Fruit fly (Drosophila melanogaster) whole organism, embryonic: ENCODE data around the gene CG13385.

Experiments used
- Bdp1 ChIP-seq: fragments of 200-800 bp; sonication (Bioruptor generic); optimal IDR thresholded peaks from 3 replicates; lab custom pipeline; 2016; ENCODE audit warnings: missing biosample characterization, missing genetic modification characterization
- Bgb ChIP-seq: fragments of 200-800 bp; sonication (Bioruptor generic); IDR thresholded peaks from 2 replicates; pipeline ENCODE4 v1.3.6; 2022; ENCODE audit warnings: missing biosample characterization, missing genetic modification characterization; ENCODE audit not compliant: partially characterized antibody
- CG10431 ChIP-seq: fragments of 200-800 bp; sonication (Bioruptor generic); optimal IDR thresholded peaks from 3 replicates; lab custom pipeline; 2018; ENCODE audit warnings: missing biosample characterization, mild to moderate bottlenecking, missing genetic modification characterization
- CG11085 ChIP-seq: fragments of 200-800 bp; sonication (Bioruptor generic); IDR thresholded peaks from 2 replicates; pipeline ENCODE4 v1.3.6; 2022; ENCODE audit warnings: missing biosample characterization, missing genetic modification characterization
- CG11504 ChIP-seq: fragments of 200-800 bp; sonication (Bioruptor generic); optimal IDR thresholded peaks from 3 replicates; lab custom pipeline; 2019; ENCODE audit warnings: missing biosample characterization, mild to moderate bottlenecking, missing genetic modification characterization, moderate library complexity
- CG11560 ChIP-seq: fragments of 200-800 bp; sonication (Bioruptor generic); IDR thresholded peaks from 3 replicates; pipeline ENCODE4 v1.3.6; 2022; ENCODE audit warnings: missing biosample characterization, missing genetic modification characterization
- CG12219 ChIP-seq: fragments of 200-800 bp; sonication (Bioruptor generic); optimal IDR thresholded peaks from 3 replicates; lab custom pipeline; 2018; ENCODE audit warnings: missing biosample characterization, mild to moderate bottlenecking, missing genetic modification characterization
- CG12659 ChIP-seq: fragments of 200-800 bp; sonication (Bioruptor generic); optimal IDR thresholded peaks from 3 replicates; lab custom pipeline; 2017; ENCODE audit warnings: mild to moderate bottlenecking, missing biosample characterization, missing genetic modification reagents, missing genetic modification characterization
- CG13296 ChIP-seq: fragments of 200-800 bp; sonication (Bioruptor generic); optimal IDR thresholded peaks from 3 replicates; lab custom pipeline; 2018; ENCODE audit warnings: missing biosample characterization, mild to moderate bottlenecking, missing genetic modification characterization
- CG17359 ChIP-seq: fragments of 200-800 bp; sonication (Bioruptor generic); optimal IDR thresholded peaks from 3 replicates; lab custom pipeline; 2018; ENCODE audit warnings: missing biosample characterization, mild to moderate bottlenecking, missing genetic modification characterization, moderate library complexity
- CG1832 ChIP-seq: fragments of 200-800 bp; sonication (Bioruptor generic); optimal IDR thresholded peaks from 2 replicates; lab custom pipeline; 2017; ENCODE audit warnings: missing biosample characterization, mild to moderate bottlenecking, missing genetic modification characterization, inconsistent platforms
- CG2678 ChIP-seq: fragments of 200-800 bp; sonication (Bioruptor generic); optimal IDR thresholded peaks from 3 replicates; lab custom pipeline; 2019; ENCODE audit warnings: missing biosample characterization, mild to moderate bottlenecking, missing genetic modification characterization, moderate library complexity
- CG3281 ChIP-seq: fragments of 200-800 bp; sonication (Bioruptor generic); optimal IDR thresholded peaks from 3 replicates; lab custom pipeline; 2017; ENCODE audit warnings: missing biosample characterization, mild to moderate bottlenecking, missing genetic modification characterization
- CG3838 ChIP-seq: fragments of 200-800 bp; sonication (Bioruptor generic); optimal IDR thresholded peaks from 3 replicates; lab custom pipeline; 2016; ENCODE audit warnings: missing biosample characterization, missing genetic modification characterization
- CG43689 ChIP-seq: fragments of 200-800 bp; sonication (Bioruptor generic); IDR thresholded peaks from 2 replicates; pipeline ENCODE4 v1.3.6; 2022; ENCODE audit warnings: missing biosample characterization, missing genetic modification characterization
- CG4854 ChIP-seq: fragments of 200-800 bp; sonication (Bioruptor generic); optimal IDR thresholded peaks from 2 replicates; lab custom pipeline; 2016; ENCODE audit warnings: missing biosample characterization, missing genetic modification characterization, inconsistent platforms
- CG5245 ChIP-seq: fragments of 200-800 bp; sonication (Bioruptor generic); optimal IDR thresholded peaks from 3 replicates; lab custom pipeline; 2016; ENCODE audit warnings: missing biosample characterization, missing genetic modification characterization
- CG7357 ChIP-seq: fragments of 200-800 bp; sonication (Bioruptor generic); IDR thresholded peaks from 3 replicates; pipeline ENCODE4 v1.3.6; 2022; ENCODE audit warnings: missing biosample characterization, missing genetic modification characterization
- CG7839 ChIP-seq: fragments of 200-800 bp; sonication (Bioruptor generic); optimal IDR thresholded peaks from 3 replicates; lab custom pipeline; 2018; ENCODE audit warnings: missing biosample characterization, mild to moderate bottlenecking, missing genetic modification characterization, moderate library complexity
- CG9609 ChIP-seq: fragments of 200-800 bp; sonication (Bioruptor generic); optimal IDR thresholded peaks from 3 replicates; lab custom pipeline; 2016; ENCODE audit warnings: missing biosample characterization, missing genetic modification characterization
- CoRest ChIP-seq: fragments of 200-800 bp; sonication (Bioruptor generic); optimal IDR thresholded peaks from 3 replicates; lab custom pipeline; 2018; ENCODE audit warnings: missing biosample characterization, mild to moderate bottlenecking, missing genetic modification characterization, moderate library complexity
- Dp ChIP-seq: fragments of 200-800 bp; sonication (Bioruptor generic); optimal IDR thresholded peaks from 2 replicates; lab custom pipeline; 2018; ENCODE audit warnings: missing biosample characterization, mild to moderate bottlenecking, missing genetic modification characterization, moderate library complexity
- Drgx ChIP-seq: fragments of 200-800 bp; sonication (Bioruptor generic); IDR thresholded peaks from 2 replicates; pipeline ENCODE4 v1.3.6; 2022; ENCODE audit warnings: missing biosample characterization, missing genetic modification characterization
- Ets65A ChIP-seq: fragments of 200-800 bp; sonication (Bioruptor generic); peaks from one replicate; lab custom pipeline; 2016; ENCODE audit warnings: missing biosample characterization, missing genetic modification characterization
- H2.0 ChIP-seq: fragments of 200-800 bp; sonication (Bioruptor generic); IDR thresholded peaks from 2 replicates; pipeline ENCODE4 v1.3.6; 2022; ENCODE audit warnings: missing biosample characterization, missing genetic modification characterization
- Hr51 ChIP-seq, 2 experiments: fragments of 200-800 bp; sonication (Bioruptor generic); optimal IDR thresholded peaks; 2 replicates in 1 of 2; 3 replicates in 1 of 2; lab custom pipeline; 2016 to 2018; ENCODE audit warnings: missing biosample characterization in 2 of 2, missing genetic modification characterization in 2 of 2, mild to moderate bottlenecking in 1 of 2, moderate library complexity in 1 of 2
- Med ChIP-seq: fragments of 200-800 bp; sonication (Bioruptor generic); peaks from one replicate; lab custom pipeline; 2016; ENCODE audit warnings: missing biosample characterization, missing genetic modification characterization, mild to moderate bottlenecking, inconsistent platforms, moderate library complexity
- Meics ChIP-seq: fragments of 200-800 bp; sonication (Bioruptor generic); optimal IDR thresholded peaks from 2 replicates; lab custom pipeline; 2017; ENCODE audit warnings: missing biosample characterization, mild to moderate bottlenecking, missing genetic modification characterization
- NFAT ChIP-seq: fragments of 200-800 bp; sonication (Bioruptor generic); IDR thresholded peaks from 2 replicates; pipeline ENCODE4 v1.3.6; 2022; ENCODE audit warnings: missing biosample characterization, missing genetic modification characterization
- Nf-YB ChIP-seq: fragments of 200-800 bp; sonication (Bioruptor generic); optimal IDR thresholded peaks from 3 replicates; lab custom pipeline; 2019; ENCODE audit warnings: missing biosample characterization, mild to moderate bottlenecking, missing genetic modification characterization, moderate library complexity
- PHDP ChIP-seq: fragments of 200-800 bp; sonication (Bioruptor generic); optimal IDR thresholded peaks from 3 replicates; lab custom pipeline; 2018; ENCODE audit warnings: missing biosample characterization, mild to moderate bottlenecking, missing genetic modification characterization, moderate library complexity
- Vsx1 ChIP-seq: fragments of 200-800 bp; sonication (Bioruptor generic); optimal IDR thresholded peaks from 2 replicates; lab custom pipeline; 2017; ENCODE audit warnings: missing biosample characterization, mild to moderate bottlenecking, missing genetic modification characterization, missing genetic modification reagents
- crol ChIP-seq: fragments of 200-800 bp; sonication (Bioruptor generic); IDR thresholded peaks from 2 replicates; pipeline ENCODE4 v1.3.6; 2022; ENCODE audit warnings: missing biosample characterization, missing genetic modification characterization
- da ChIP-seq: fragments of 200-800 bp; sonication (Bioruptor generic); optimal IDR thresholded peaks from 2 replicates; lab custom pipeline; 2016; ENCODE audit warnings: missing biosample characterization, missing genetic modification characterization
- dmrt99B ChIP-seq: fragments of 200-800 bp; sonication (Bioruptor generic); optimal IDR thresholded peaks from 2 replicates; lab custom pipeline; 2018; ENCODE audit warnings: missing biosample characterization, mild to moderate bottlenecking, missing genetic modification characterization, moderate library complexity
- ems ChIP-seq: fragments of 200-800 bp; sonication (Bioruptor generic); optimal IDR thresholded peaks from 3 replicates; lab custom pipeline; 2016; ENCODE audit warnings: missing biosample characterization, missing genetic modification characterization
- exex ChIP-seq: fragments of 200-800 bp; sonication (Bioruptor generic); optimal IDR thresholded peaks from 4 replicates; lab custom pipeline; 2018; ENCODE audit warnings: missing biosample characterization, mild to moderate bottlenecking, missing genetic modification characterization, moderate library complexity
- hb ChIP-seq: fragments of 200-800 bp; sonication (Bioruptor generic); IDR thresholded peaks from 3 replicates; pipeline ENCODE4 v1.3.6; 2022; ENCODE audit warnings: missing biosample characterization, missing genetic modification characterization; ENCODE audit not compliant: partially characterized antibody
- insv ChIP-seq, 2 experiments: fragments of 200-800 bp; sonication (Bioruptor generic); optimal IDR thresholded peaks; 3 replicates each; lab custom pipeline; 2016 to 2018; ENCODE audit warnings: missing biosample characterization in 2 of 2, missing genetic modification characterization in 2 of 2
- mirr ChIP-seq: fragments of 200-800 bp; sonication (Bioruptor generic); optimal IDR thresholded peaks from 3 replicates; lab custom pipeline; 2018; ENCODE audit warnings: missing biosample characterization, mild to moderate bottlenecking, missing genetic modification characterization
- mld ChIP-seq: fragments of 200-800 bp; sonication (Bioruptor generic); IDR thresholded peaks from 3 replicates; pipeline ENCODE4 v1.3.6; 2022; ENCODE audit warnings: missing biosample characterization, missing genetic modification characterization; ENCODE audit not compliant: partially characterized antibody
- nerfin-1 ChIP-seq: fragments of 200-800 bp; sonication (Bioruptor generic); optimal IDR thresholded peaks from 3 replicates; lab custom pipeline; 2019; ENCODE audit warnings: missing biosample characterization, mild to moderate bottlenecking, missing genetic modification characterization, moderate library complexity
- pan ChIP-seq, 4 experiments: fragments of >200 bp in 3 of 4; fragments of 200-800 bp in 1 of 4; sonication (Bioruptor generic) in 1 of 4; optimal IDR thresholded peaks in 3 of 4; IDR thresholded peaks in 1 of 4; 2 replicates each; pipeline versions ENCODE4 v1.3.6 to Lab custom; 2017 to 2022; ENCODE audit warnings: missing biosample characterization in 2 of 4, missing genetic modification characterization in 2 of 4, mixed read lengths in 1 of 4
- phol ChIP-seq: fragments of 200-800 bp; sonication (Bioruptor generic); optimal IDR thresholded peaks from 3 replicates; lab custom pipeline; 2018; ENCODE audit warnings: missing biosample characterization, mild to moderate bottlenecking, missing genetic modification characterization, moderate library complexity
- pnt ChIP-seq: fragments of 200-800 bp; sonication (Bioruptor generic); optimal IDR thresholded peaks from 3 replicates; lab custom pipeline; 2016; ENCODE audit warnings: missing biosample characterization, missing genetic modification characterization
- row ChIP-seq: fragments of 200-800 bp; sonication (Bioruptor generic); IDR thresholded peaks from 3 replicates; pipeline ENCODE4 v1.3.6; 2022; ENCODE audit warnings: missing biosample characterization, missing genetic modification characterization
- so ChIP-seq: fragments of 200-800 bp; sonication (Bioruptor generic); IDR thresholded peaks from 3 replicates; pipeline ENCODE4 v1.3.6; 2022; ENCODE audit warnings: missing biosample characterization, missing genetic modification characterization
- unpg ChIP-seq: fragments of 200-800 bp; sonication (Bioruptor generic); optimal IDR thresholded peaks from 3 replicates; lab custom pipeline; 2018; ENCODE audit warnings: missing biosample characterization, mild to moderate bottlenecking, missing genetic modification characterization, moderate library complexity

The CG13385 gene

dm6 chr2L:8371354-8371937 is 25.0 kb upstream of the CG13385 start (continued):
- TF ChIP-seq unpg (GFP tag; lab: Kevin White, UChicago) (peak; percentile 8), mld (GFP tag; lab: Robert Waterston, UW) (no peak), row (GFP tag; lab: Robert Waterston, UW) (peak; percentile 38; the same call in 1 of the 3 replicates), Meics (GFP tag; lab: Kevin White, UChicago) (peak; percentile 48), nerfin-1 (tag; lab: Kevin White, UChicago) (peak; percentile 0), CG4854 (GFP tag; lab: Kevin White, UChicago) (no peak), dmrt99B (tag; lab: Kevin White, UChicago) (peak; percentile 54), CG3281 (no peak), PHDP (tag; lab: Kevin White, UChicago) (peak; percentile 2), insv (GFP tag; optimal IDR thresholded peaks at IDR 0.05; lab: Kevin White, UChicago) (no peak), Hr51 (GFP tag; optimal IDR thresholded peaks at IDR 0.05; lab: Kevin White, UChicago) (peak in 1 of 2 experiments; percentile 52), CG11504 (tag; lab: Kevin White, UChicago) (peak; percentile 48), CoRest (tag; lab: Kevin White, UChicago) (peak; percentile 10), CG17359 (tag; lab: Kevin White, UChicago) (peak; percentile 14), CG7839 (tag; lab: Kevin White, UChicago) (peak; percentile 46), CG2678 (tag; lab: Kevin White, UChicago) (peak; percentile 65), CG12659 (GFP tag; lab: Kevin White, UChicago) (peak; percentile 23), Drgx (GFP tag; lab: Robert Waterston, UW) (peak; percentile 41; the same call in 1 of the 2 replicates)

- TF ChIP-seq crol (GFP tag; lab: Robert Waterston, UW) (no peak), CG43689 (no peak), Nf-YB (GFP tag; lab: Kevin White, UChicago) (no peak), Dp (GFP tag; lab: Kevin White, UChicago) (no peak), Vsx1 (GFP tag; lab: Kevin White, UChicago) (no peak), Bdp1 (GFP tag; lab: Kevin White, UChicago) (no peak), CG9609 (GFP tag; lab: Kevin White, UChicago) (no peak), CG13296 (GFP tag; lab: Kevin White, UChicago) (no peak), CG3838 (GFP tag; lab: Kevin White, UChicago) (no peak), exex (tag; lab: Kevin White, UChicago) (peak; percentile 83), NFAT (GFP tag; lab: Robert Waterston, UW) (no peak), pan (optimal IDR thresholded peaks at IDR 0.05; lab: Kevin White, UChicago) (no peak), pan (GFP tag; optimal IDR thresholded peaks at IDR 0.05 in 1 of 2, IDR thresholded peaks at IDR 0.05 in 1 of 2) (no peak), CG1832 (GFP tag; lab: Kevin White, UChicago) (no peak), pnt (GFP tag; lab: Kevin White, UChicago) (no peak), CG5245 (GFP tag; lab: Kevin White, UChicago) (no peak), phol (tag; lab: Kevin White, UChicago) (no peak), CG11560 (tag; lab: Robert Waterston, UW) (no peak), CG10431 (no peak), CG12219 (no peak), mirr (peak; percentile 39), so (GFP tag; lab: Robert Waterston, UW) (no peak), Bgb (no peak), da (GFP tag; lab: Kevin White, UChicago) (no peak), CG11085 (GFP tag; lab: Robert Waterston, UW) (no peak), Med (peak; percentile 64), hb (GFP tag; lab: Robert Waterston, UW) (no peak), ems (GFP tag; lab: Kevin White, UChicago) (no peak), H2.0 (GFP tag; lab: Robert Waterston, UW) (no peak), CG7357 (GFP tag; lab: Robert Waterston, UW) (no peak), Ets65A (GFP tag; lab: Kevin White, UChicago) (peak; percentile 58)
Measured at dm6 chr2L:8372248-8372647, 24.2 kb upstream of the CG13385 start.
